Worm (Caenorhabditis elegans): ENCODE results near the gene R166.2.

ce11 chrII:10510242-10510641, 27.2 kb downstream of the R166.2 start, which contains the start of gene F59B10.3:
- TF ChIP-seq T22C8.4 (GFP tag; IDR thresholded peaks at IDR 0.05): no peak
- TF ChIP-seq cog-1 (tag; optimal IDR thresholded peaks at IDR 0.05): no peak
- no peak for TF ChIP-seq flt-1 (GFP tag; IDR thresholded peaks at IDR 0.05)
- no peak for TF ChIP-seq klf-2 (GFP tag; conservative IDR thresholded peaks at IDR 0.05)
- TF ChIP-seq med-1 (GFP tag; optimal IDR thresholded peaks at IDR 0.05; ENCODE audit: insufficient read depth): no peak

Measured in whole organism, midembryonic.